Fruit fly (Drosophila melanogaster) whole organism, embryonic: ENCODE results near the gene CG34357.

Experiments
- BEAF-32 ChIP-seq: fragments of 200-800 bp; sonication (Bioruptor generic); optimal IDR thresholded peaks from 3 replicates; lab custom pipeline; 2017; ENCODE audit warnings: missing biosample characterization, missing genetic modification characterization, mild to moderate bottlenecking, moderate library complexity, missing genetic modification reagents
- CG12236 ChIP-seq: fragments of 200-800 bp; sonication (Bioruptor generic); optimal IDR thresholded peaks from 2 replicates; lab custom pipeline; 2016; ENCODE audit warnings: missing biosample characterization, missing genetic modification characterization
- CG6683 ChIP-seq: fragments of 200-800 bp; sonication (Bioruptor generic); optimal IDR thresholded peaks from 2 replicates; lab custom pipeline; 2017; ENCODE audit warnings: missing biosample characterization, mild to moderate bottlenecking, missing genetic modification characterization, missing genetic modification reagents
- CG8359 ChIP-seq: fragments of 200-800 bp; sonication (Bioruptor generic); optimal IDR thresholded peaks from 2 replicates; lab custom pipeline; 2017; ENCODE audit warnings: missing biosample characterization, mild to moderate bottlenecking, missing genetic modification characterization, borderline replicate concordance
- Dip2 ChIP-seq: fragments of 200-800 bp; sonication (Bioruptor generic); IDR thresholded peaks from 2 replicates; pipeline ENCODE4 v1.3.6; 2022; ENCODE audit warnings: missing biosample characterization, missing genetic modification characterization
- HLH54F ChIP-seq: fragments of 200-800 bp; sonication (Bioruptor generic); optimal IDR thresholded peaks from 3 replicates; lab custom pipeline; 2016; ENCODE audit warnings: missing biosample characterization, missing genetic modification characterization
- insv ChIP-seq, 2 experiments: fragments of 200-800 bp; sonication (Bioruptor generic); optimal IDR thresholded peaks; 3 replicates each; lab custom pipeline; 2016 to 2018; ENCODE audit warnings: missing biosample characterization in 2 of 2, missing genetic modification characterization in 2 of 2
- lilli ChIP-seq: fragments of 200-800 bp; sonication (Bioruptor generic); optimal IDR thresholded peaks from 3 replicates; lab custom pipeline; 2016; ENCODE audit warnings: missing biosample characterization, missing genetic modification characterization
- nom ChIP-seq: fragments of 200-800 bp; sonication (Bioruptor generic); optimal IDR thresholded peaks from 2 replicates; lab custom pipeline; 2017; ENCODE audit warnings: missing biosample characterization, missing genetic modification characterization, mild to moderate bottlenecking, moderate library complexity, missing genetic modification reagents
- pan ChIP-seq, 4 experiments: fragments of >200 bp in 3 of 4; fragments of 200-800 bp in 1 of 4; sonication (Bioruptor generic) in 1 of 4; optimal IDR thresholded peaks in 3 of 4; IDR thresholded peaks in 1 of 4; 2 replicates each; pipeline versions ENCODE4 v1.3.6 to Lab custom; 2017 to 2022; ENCODE audit warnings: missing biosample characterization in 2 of 4, missing genetic modification characterization in 2 of 4, mixed read lengths in 1 of 4

- TF ChIP-seq lilli (no peak), CG12236 (GFP tag; lab: Kevin White, UChicago) (no peak), CG6683 (GFP tag; lab: Kevin White, UChicago) (no peak), insv (GFP tag; optimal IDR thresholded peaks at IDR 0.05; lab: Kevin White, UChicago) (no peak), BEAF-32 (GFP tag; lab: Kevin White, UChicago) (no peak), nom (no peak), HLH54F (GFP tag; lab: Kevin White, UChicago) (no peak), CG8359 (GFP tag; lab: Kevin White, UChicago) (no peak), pan (optimal IDR thresholded peaks at IDR 0.05; lab: Kevin White, UChicago) (no peak), pan (GFP tag; optimal IDR thresholded peaks at IDR 0.05 in 1 of 2, IDR thresholded peaks at IDR 0.05 in 1 of 2) (no peak), Dip2 (GFP tag; lab: Robert Waterston, UW) (no peak)
Observed at dm6 chr3R:4450721-4451120, 107.1 kb downstream of the CG34357 start.
